Worm (Caenorhabditis elegans): Measurements from ENCODE around the gene E01G4.3.

E01G4.3 gene

DNA sequence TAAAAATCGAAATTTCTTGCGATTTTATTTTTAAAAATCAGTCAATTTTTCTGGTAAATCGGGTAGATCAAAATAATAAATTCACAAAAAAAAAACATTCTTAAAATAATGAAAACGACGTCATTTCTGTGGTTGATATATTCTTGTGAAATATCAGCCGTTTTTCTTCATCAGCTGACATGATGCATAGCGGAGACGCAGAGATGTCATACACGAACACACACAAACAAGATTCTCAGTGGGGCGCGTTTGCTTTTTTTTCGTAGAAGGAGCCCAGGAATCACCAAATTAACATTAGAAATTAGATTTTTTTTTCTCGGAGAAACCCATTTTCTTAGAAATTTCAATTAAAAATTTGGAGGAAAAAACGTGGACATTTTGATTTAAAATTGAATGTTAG is 21.7 kb downstream of the E01G4.3 start (continued):
- TF ChIP-seq aha-1 (tag) (peak; percentile 98), lin-38 (GFP tag; IDR thresholded peaks at IDR 0.05) (peak; percentile 94), egl-27 (tag; optimal IDR thresholded peaks at IDR 0.05) (no peak)

DNA sequence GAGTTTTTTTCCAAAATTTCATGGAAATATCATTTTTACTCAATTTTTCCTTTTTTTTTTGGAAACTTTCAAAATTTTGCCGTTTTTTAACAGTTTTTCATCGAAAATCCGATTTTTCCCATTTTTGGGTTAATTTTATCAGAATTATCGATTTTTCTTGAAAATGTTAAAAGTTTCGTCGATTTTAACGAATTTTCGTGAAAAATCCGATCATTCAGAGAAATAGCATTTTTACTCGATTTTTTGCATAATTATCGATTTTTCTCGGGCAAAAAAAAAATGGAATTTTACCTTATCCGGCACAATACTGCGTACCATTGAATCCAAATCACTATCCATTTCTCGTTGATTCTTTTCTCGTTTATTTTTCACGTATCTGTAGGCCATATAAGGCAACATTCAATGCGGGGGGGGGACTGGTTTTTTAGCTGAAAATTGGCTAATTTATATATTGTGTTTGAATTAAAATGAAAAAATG is 22.2 kb downstream of the E01G4.3 start, which contains the start of gene tbc-14:
tbc-14 (minus strand) TSS at position 428 of the 478 bp plus-strand sequence.
- TF ChIP-seq saeg-2 (GFP tag; IDR thresholded peaks at IDR 0.05) (no peak), snpc-1.2 (GFP tag; IDR thresholded peaks at IDR 0.05) (no peak), ceh-28 (tag; optimal IDR thresholded peaks at IDR 0.05) (peak; percentile 44)

DNA sequence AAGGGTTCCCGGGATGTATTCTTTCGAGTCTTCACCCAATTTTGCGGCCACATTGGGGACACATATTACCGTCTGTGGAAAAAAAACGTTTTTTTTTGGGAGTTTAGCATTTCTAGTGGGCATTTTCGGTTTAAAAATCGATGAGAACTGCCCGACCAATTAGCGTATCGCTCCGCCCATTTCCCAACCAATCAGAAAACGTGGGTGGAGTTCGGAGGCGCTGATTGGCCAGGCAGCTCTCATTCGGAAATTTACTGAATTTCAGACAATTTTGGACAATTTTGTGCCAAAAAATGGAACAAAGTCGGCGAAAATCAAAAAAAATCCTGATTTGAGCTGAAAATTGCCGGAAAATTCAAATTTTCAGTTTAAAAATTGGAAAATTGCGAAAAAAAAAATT is 22.8 kb downstream of the E01G4.3 start:
- TF ChIP-seq Y5F2A.4 (GFP tag; optimal IDR thresholded peaks at IDR 0.05), result no peak
- TF ChIP-seq nhr-10 (tag; optimal IDR thresholded peaks at IDR 0.05), result no peak
- TF ChIP-seq snpc-4 (tag; optimal IDR thresholded peaks at IDR 0.05), result no peak
- TF ChIP-seq nhr-28 (tag; optimal IDR thresholded peaks at IDR 0.05), result no peak
- TF ChIP-seq pqm-1 (tag; optimal IDR thresholded peaks at IDR 0.05), result no peak

DNA sequence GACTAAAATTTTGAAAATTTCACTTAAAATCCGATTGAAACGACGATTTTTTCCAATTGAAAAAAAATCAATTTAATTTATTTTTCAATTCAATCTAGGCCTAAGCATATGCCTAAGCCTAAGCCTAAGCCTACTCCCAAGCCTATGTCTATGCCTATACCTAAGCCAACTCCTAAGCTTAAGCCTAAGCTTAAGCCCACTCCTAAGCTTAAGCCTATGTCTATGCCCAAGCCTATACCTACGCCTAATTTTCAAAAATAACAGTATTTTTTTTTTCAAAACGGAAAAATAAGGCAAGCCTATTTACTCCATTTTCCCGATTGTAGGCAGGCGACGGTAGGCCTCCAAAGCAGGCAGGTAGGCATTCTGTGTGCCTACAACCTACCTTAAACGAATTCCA is 25.1 kb downstream of the E01G4.3 start:
- TF ChIP-seq zip-2 (tag; optimal IDR thresholded peaks at IDR 0.05), result no peak

- TF ChIP-seq sdz-12 (GFP tag; optimal IDR thresholded peaks at IDR 0.05) (no peak), ama-1 (optimal IDR thresholded peaks at IDR 0.05) (peak; percentile 27)
Observed at ce11 chrII:13436725-13437124, 32.7 kb downstream of the E01G4.3 start, which contains the start of gene Y48E1C.4. Gene Y48E1C.4, minus strand, starts transcription at chrII:13436825.

- TF ChIP-seq mes-2 (tag; optimal IDR thresholded peaks at IDR 0.05; ENCODE audit: poor library complexity, severe bottlenecking) (no peak), unc-130 (GFP tag; optimal IDR thresholded peaks at IDR 0.05) (no peak), hlh-11 (tag; optimal IDR thresholded peaks at IDR 0.05) (no peak), egl-43 (GFP tag; IDR thresholded peaks at IDR 0.05) (no peak), fkh-10 (GFP tag; optimal IDR thresholded peaks at IDR 0.05) (no peak)
Observed at ce11 chrII:13424242-13424641, 45.2 kb downstream of the E01G4.3 start, which contains the start of gene Y48E1C.2. Gene Y48E1C.2, plus strand, starts transcription at chrII:13424542.

ce11 chrII:13417452-13418031 is 51.9 kb downstream of the E01G4.3 start:
- no peak for TF ChIP-seq lin-1 (GFP tag; IDR thresholded peaks at IDR 0.05)
- peak; percentile 97 for TF ChIP-seq ceh-28 (tag; optimal IDR thresholded peaks at IDR 0.05)

ce11 chrII:13416552-13416951 is 52.9 kb downstream of the E01G4.3 start:
- peak; percentile 55; the same call in 1 of the 2 replicates for TF ChIP-seq set-16 (GFP tag; IDR thresholded peaks at IDR 0.05)
- TF ChIP-seq lsy-2 (tag; optimal IDR thresholded peaks at IDR 0.05), result no peak

- TF ChIP-seq aha-1 (tag), result peak; percentile 92
- no peak for TF ChIP-seq nhr-11 (tag; optimal IDR thresholded peaks at IDR 0.05)
Observed at ce11 chrII:13414554-13415057, 54.8 kb downstream of the E01G4.3 start, which contains the start of gene Y48E1C.1. Gene Y48E1C.1, plus strand, starts transcription at chrII:13415007.

- TF ChIP-seq ceh-28 (tag; optimal IDR thresholded peaks at IDR 0.05), result peak; percentile 99
- TF ChIP-seq ceh-32 (tag; optimal IDR thresholded peaks at IDR 0.05; ENCODE audit: poor library complexity), result no peak
- TF ChIP-seq nhr-76 (tag; optimal IDR thresholded peaks at IDR 0.05), result no peak
Observed at ce11 chrII:13414099-13414498, 55.3 kb downstream of the E01G4.3 start.
